Fruit fly (Drosophila melanogaster) whole organism, embryonic: ENCODE results near the gene disco.

Experiments used
- Adf1 ChIP-seq: fragments of 200-800 bp; sonication (Bioruptor generic); IDR thresholded peaks from 2 replicates; pipeline ENCODE4 v1.3.6; 2022; ENCODE audit warnings: missing biosample characterization, missing genetic modification characterization
- Antp ChIP-seq: fragments of 200-800 bp; sonication (Bioruptor generic); optimal IDR thresholded peaks from 3 replicates; lab custom pipeline; 2016; ENCODE audit warnings: missing biosample characterization, missing genetic modification characterization
- CG10209 ChIP-seq: fragments of 200-800 bp; sonication (Bioruptor generic); optimal IDR thresholded peaks from 3 replicates; lab custom pipeline; 2017; ENCODE audit warnings: missing biosample characterization, mild to moderate bottlenecking, missing genetic modification characterization, missing genetic modification reagents
- CG1024 ChIP-seq: fragments of 200-800 bp; sonication (Bioruptor generic); IDR thresholded peaks from 2 replicates; pipeline ENCODE4 v1.3.6; 2022; ENCODE audit warnings: missing biosample characterization, missing genetic modification characterization
- CG11085 ChIP-seq: fragments of 200-800 bp; sonication (Bioruptor generic); IDR thresholded peaks from 2 replicates; pipeline ENCODE4 v1.3.6; 2022; ENCODE audit warnings: missing biosample characterization, missing genetic modification characterization
- CG12219 ChIP-seq: fragments of 200-800 bp; sonication (Bioruptor generic); optimal IDR thresholded peaks from 3 replicates; lab custom pipeline; 2018; ENCODE audit warnings: missing biosample characterization, mild to moderate bottlenecking, missing genetic modification characterization
- CG13775 ChIP-seq: fragments of 200-800 bp; sonication (Bioruptor generic); optimal IDR thresholded peaks from 3 replicates; lab custom pipeline; 2017; ENCODE audit warnings: missing biosample characterization, mild to moderate bottlenecking, missing genetic modification characterization
- CG2199 ChIP-seq: fragments of 200-800 bp; sonication (Bioruptor generic); IDR thresholded peaks from 3 replicates; pipeline ENCODE4 v1.3.6; 2022; ENCODE audit warnings: missing biosample characterization, missing genetic modification characterization
- CG30403 ChIP-seq: fragments of 200-800 bp; sonication (Bioruptor generic); optimal IDR thresholded peaks from 3 replicates; lab custom pipeline; 2016; ENCODE audit warnings: missing biosample characterization, missing genetic modification characterization
- CG32532 ChIP-seq: fragments of 200-800 bp; sonication (Bioruptor generic); IDR thresholded peaks from 2 replicates; pipeline ENCODE4 v1.3.6; 2022; ENCODE audit warnings: missing biosample characterization, missing genetic modification characterization
- CG32767 ChIP-seq: fragments of 200-800 bp; sonication (Bioruptor generic); IDR thresholded peaks from 2 replicates; pipeline ENCODE4 v1.3.6; 2022; ENCODE audit warnings: missing biosample characterization, missing genetic modification characterization
- CG4424 ChIP-seq: fragments of 200-800 bp; sonication (Bioruptor generic); optimal IDR thresholded peaks from 3 replicates; lab custom pipeline; 2016; ENCODE audit warnings: missing biosample characterization, missing genetic modification characterization
- CG7357 ChIP-seq: fragments of 200-800 bp; sonication (Bioruptor generic); IDR thresholded peaks from 3 replicates; pipeline ENCODE4 v1.3.6; 2022; ENCODE audit warnings: missing biosample characterization, missing genetic modification characterization
- CG7745 ChIP-seq: fragments of 200-800 bp; sonication (Bioruptor generic); optimal IDR thresholded peaks from 2 replicates; lab custom pipeline; 2018; ENCODE audit warnings: missing biosample characterization, mild to moderate bottlenecking, missing genetic modification characterization, moderate library complexity
- Dip3 ChIP-seq: fragments of 200-800 bp; sonication (Bioruptor generic); optimal IDR thresholded peaks from 3 replicates; lab custom pipeline; 2016; ENCODE audit warnings: missing biosample characterization, missing genetic modification characterization
- Drgx ChIP-seq: fragments of 200-800 bp; sonication (Bioruptor generic); IDR thresholded peaks from 2 replicates; pipeline ENCODE4 v1.3.6; 2022; ENCODE audit warnings: missing biosample characterization, missing genetic modification characterization
- Ets97D ChIP-seq: fragments of 200-800 bp; sonication (Bioruptor generic); optimal IDR thresholded peaks from 3 replicates; lab custom pipeline; 2016; ENCODE audit warnings: missing biosample characterization, missing genetic modification characterization
- Hr51 ChIP-seq, 2 experiments: fragments of 200-800 bp; sonication (Bioruptor generic); optimal IDR thresholded peaks; 2 replicates in 1 of 2; 3 replicates in 1 of 2; lab custom pipeline; 2016 to 2018; ENCODE audit warnings: missing biosample characterization in 2 of 2, missing genetic modification characterization in 2 of 2, mild to moderate bottlenecking in 1 of 2, moderate library complexity in 1 of 2
- Hsf ChIP-seq: fragments of 200-800 bp; sonication (Bioruptor generic); optimal IDR thresholded peaks from 3 replicates; lab custom pipeline; 2016; ENCODE audit warnings: missing biosample characterization, missing genetic modification characterization
- Jarid2 ChIP-seq: fragments of 200-800 bp; sonication (Bioruptor generic); optimal IDR thresholded peaks from 3 replicates; lab custom pipeline; 2017; ENCODE audit warnings: mild to moderate bottlenecking, missing biosample characterization, missing genetic modification reagents, missing genetic modification characterization
- Mes4 ChIP-seq: fragments of 200-800 bp; sonication (Bioruptor generic); optimal IDR thresholded peaks from 2 replicates; lab custom pipeline; 2016; ENCODE audit warnings: missing biosample characterization, missing genetic modification characterization
- Nf-YA ChIP-seq: fragments of 200-800 bp; sonication (Bioruptor generic); IDR thresholded peaks from 2 replicates; pipeline ENCODE4 v1.3.6; 2022; ENCODE audit warnings: missing biosample characterization, missing genetic modification characterization
- Oli ChIP-seq: fragments of 200-800 bp; sonication (Bioruptor generic); optimal IDR thresholded peaks from 2 replicates; lab custom pipeline; 2018; ENCODE audit warnings: missing biosample characterization, mild to moderate bottlenecking, missing genetic modification characterization, moderate library complexity
- Sry-β ChIP-seq: fragments of 200-800 bp; sonication (Bioruptor generic); optimal IDR thresholded peaks from 2 replicates; lab custom pipeline; 2018; ENCODE audit warnings: missing biosample characterization, mild to moderate bottlenecking, missing genetic modification characterization, moderate library complexity
- Usf ChIP-seq: fragments of 200-800 bp; sonication (Bioruptor generic); optimal IDR thresholded peaks from 2 replicates; lab custom pipeline; 2017; ENCODE audit warnings: missing genotype, missing biosample characterization, missing genetic modification characterization
- amos ChIP-seq: fragments of 200-800 bp; sonication (Bioruptor generic); IDR thresholded peaks from 2 replicates; pipeline ENCODE4 v1.3.6; 2022; ENCODE audit warnings: missing biosample characterization, missing genetic modification characterization; ENCODE audit not compliant: partially characterized antibody
- ash1 ChIP-seq: fragments of 200-800 bp; sonication (Bioruptor generic); optimal IDR thresholded peaks from 2 replicates; lab custom pipeline; 2018; ENCODE audit warnings: missing biosample characterization, mild to moderate bottlenecking, missing genetic modification characterization
- bab2 ChIP-seq: fragments of 200-800 bp; sonication (Bioruptor generic); optimal IDR thresholded peaks from 2 replicates; lab custom pipeline; 2016; ENCODE audit warnings: missing biosample characterization, missing genetic modification characterization
- bbx ChIP-seq: fragments of 200-800 bp; sonication (Bioruptor generic); IDR thresholded peaks from 2 replicates; pipeline ENCODE4 v1.3.6; 2022; ENCODE audit warnings: missing biosample characterization, missing genetic modification characterization; ENCODE audit not compliant: partially characterized antibody
- br ChIP-seq: fragments of >200 bp; optimal IDR thresholded peaks from 2 replicates; lab custom pipeline; 2017
- btn ChIP-seq: fragments of 200-800 bp; sonication (Bioruptor generic); optimal IDR thresholded peaks from 2 replicates; lab custom pipeline; 2016; ENCODE audit warnings: missing biosample characterization, missing genetic modification characterization
- cas ChIP-seq: fragments of 200-800 bp; sonication (Bioruptor generic); IDR thresholded peaks from 2 replicates; pipeline ENCODE4 v1.3.6; 2022; ENCODE audit warnings: missing biosample characterization, missing genetic modification characterization
- caup ChIP-seq: fragments of 200-800 bp; sonication (Bioruptor generic); optimal IDR thresholded peaks from 3 replicates; lab custom pipeline; 2017; ENCODE audit warnings: missing biosample characterization, mild to moderate bottlenecking, missing genetic modification characterization, moderate library complexity; ENCODE audit not compliant: severe bottlenecking
- chm ChIP-seq: fragments of 200-800 bp; sonication (Bioruptor generic); IDR thresholded peaks from 2 replicates; pipeline ENCODE4 v1.3.6; 2022; ENCODE audit warnings: missing biosample characterization, missing genetic modification characterization
- croc ChIP-seq: fragments of 200-800 bp; sonication (Bioruptor generic); conservative IDR thresholded peaks from 3 replicates; pipeline ENCODE4 v1.3.6; 2022; ENCODE audit warnings: missing biosample characterization, missing genetic modification characterization
- fd102C ChIP-seq: fragments of 200-800 bp; sonication (Bioruptor generic); optimal IDR thresholded peaks from 2 replicates; lab custom pipeline; 2018; ENCODE audit warnings: missing biosample characterization, mild to moderate bottlenecking, missing genetic modification characterization, moderate library complexity
- fd3F ChIP-seq: fragments of 200-800 bp; sonication (Bioruptor generic); optimal IDR thresholded peaks from 2 replicates; lab custom pipeline; 2018; ENCODE audit warnings: missing biosample characterization, mild to moderate bottlenecking, missing genetic modification characterization, moderate library complexity
- gcm ChIP-seq: fragments of 200-800 bp; sonication (Bioruptor generic); optimal IDR thresholded peaks from 2 replicates; lab custom pipeline; 2019; ENCODE audit warnings: missing biosample characterization, mild to moderate bottlenecking, missing genetic modification characterization, moderate library complexity
- grau ChIP-seq: fragments of 200-800 bp; optimal IDR thresholded peaks from 3 replicates; lab custom pipeline; 2019; ENCODE audit warnings: missing biosample characterization, mild to moderate bottlenecking, missing genetic modification characterization, moderate library complexity
- gro ChIP-seq: fragments of 200-800 bp; sonication (Bioruptor generic); optimal IDR thresholded peaks from 2 replicates; lab custom pipeline; 2016; ENCODE audit warnings: missing biosample characterization, missing genetic modification characterization
- hbn ChIP-seq: fragments of 200-800 bp; sonication (Bioruptor generic); IDR thresholded peaks from 2 replicates; pipeline ENCODE4 v1.3.6; 2022; ENCODE audit warnings: missing biosample characterization, missing genetic modification characterization; ENCODE audit not compliant: partially characterized antibody
- jing ChIP-seq: fragments of 200-800 bp; sonication (Bioruptor generic); optimal IDR thresholded peaks from 2 replicates; lab custom pipeline; 2018; ENCODE audit warnings: missing biosample characterization, mild to moderate bottlenecking, missing genetic modification characterization
- knrl ChIP-seq: fragments of 200-800 bp; sonication (Bioruptor generic); IDR thresholded peaks from 3 replicates; pipeline ENCODE4 v1.3.6; 2022; ENCODE audit warnings: missing biosample characterization, missing genetic modification characterization; ENCODE audit not compliant: partially characterized antibody
- lbe ChIP-seq: fragments of 200-800 bp; sonication (Bioruptor generic); optimal IDR thresholded peaks from 2 replicates; lab custom pipeline; 2016; ENCODE audit warnings: missing biosample characterization, mild to moderate bottlenecking, missing genetic modification characterization
- maf-S ChIP-seq: fragments of 200-800 bp; sonication (Bioruptor generic); optimal IDR thresholded peaks from 2 replicates; lab custom pipeline; 2016; ENCODE audit warnings: missing biosample characterization, missing genetic modification characterization
- pum ChIP-seq: fragments of 200-800 bp; sonication (Bioruptor generic); optimal IDR thresholded peaks from 2 replicates; lab custom pipeline; 2016; ENCODE audit warnings: missing biosample characterization, missing genetic modification characterization
- sens ChIP-seq: fragments of 200-800 bp; sonication (Bioruptor generic); peaks from one replicate; lab custom pipeline; 2016; ENCODE audit warnings: missing biosample characterization, missing genetic modification characterization
- sr ChIP-seq: fragments of 200-800 bp; sonication (Bioruptor generic); IDR thresholded peaks from 3 replicates; pipeline ENCODE4 v1.3.6; 2022; ENCODE audit warnings: missing biosample characterization, missing genetic modification characterization
- tx ChIP-seq: fragments of 200-800 bp; sonication (Bioruptor generic); optimal IDR thresholded peaks from 2 replicates; lab custom pipeline; 2016; ENCODE audit warnings: missing biosample characterization, missing genetic modification characterization
- yki ChIP-seq: fragments of >200 bp; optimal IDR thresholded peaks from 3 replicates; lab custom pipeline; 2018
- zen ChIP-seq: fragments of 200-800 bp; sonication (Bioruptor generic); optimal IDR thresholded peaks from 3 replicates; lab custom pipeline; 2018; ENCODE audit warnings: missing biosample characterization, mild to moderate bottlenecking, missing genetic modification characterization, moderate library complexity

disco gene

DNA sequence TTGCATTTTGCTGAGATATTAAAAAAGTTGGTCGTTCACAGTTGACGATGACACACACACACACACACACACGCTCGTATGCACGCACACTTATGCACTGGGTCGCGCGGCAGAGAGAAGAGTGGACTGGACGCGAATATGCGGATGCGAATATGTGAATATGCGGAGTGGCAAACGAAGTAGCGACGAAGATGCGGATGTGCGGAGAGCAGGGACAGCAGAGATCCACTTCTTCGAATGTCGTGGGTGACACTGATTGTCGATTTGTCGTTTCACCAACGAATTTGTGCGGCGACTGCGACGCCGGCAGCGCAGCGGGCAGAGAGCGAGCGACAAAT lies at the start of gene disco:
Gene disco, minus strand, starts transcription at position 259 of the 338 bp plus-strand sequence.
- TF ChIP-seq chm (GFP tag; lab: Robert Waterston, UW), result peak; percentile 54; the same call in 1 of the 2 replicates
- TF ChIP-seq Adf1 (GFP tag; lab: Robert Waterston, UW), result peak; percentile 96
- TF ChIP-seq Jarid2 (GFP tag; lab: Kevin White, UChicago), result peak; percentile 87
- no peak for TF ChIP-seq Sry-β (GFP tag; lab: Kevin White, UChicago)
- TF ChIP-seq pum (GFP tag; lab: Kevin White, UChicago), result no peak
- TF ChIP-seq yki (lab: Kevin White, UChicago), result no peak
- no peak for TF ChIP-seq CG4424
- TF ChIP-seq Dip3 (GFP tag; lab: Kevin White, UChicago), result no peak
- TF ChIP-seq Hr51 (GFP tag; optimal IDR thresholded peaks at IDR 0.05; lab: Kevin White, UChicago), result no peak
- no peak for TF ChIP-seq fd3F (GFP tag; lab: Kevin White, UChicago)
- TF ChIP-seq fd102C (GFP tag; lab: Kevin White, UChicago), result no peak
- TF ChIP-seq CG2199 (GFP tag; lab: Robert Waterston, UW), result 0 out of 3 replicates have a peak, but pooled peaks have one; percentile 57
- TF ChIP-seq CG12219 (GFP tag; lab: Kevin White, UChicago), result no peak
- TF ChIP-seq zen (tag; lab: Kevin White, UChicago), result no peak
- TF ChIP-seq Ets97D (GFP tag; lab: Kevin White, UChicago), result no peak
- no peak for TF ChIP-seq Drgx (GFP tag; lab: Robert Waterston, UW)
- no peak for TF ChIP-seq Hsf (GFP tag; lab: Kevin White, UChicago)
- TF ChIP-seq maf-S (GFP tag; lab: Kevin White, UChicago), result no peak
- TF ChIP-seq caup (GFP tag; lab: Kevin White, UChicago), result no peak
- no peak for TF ChIP-seq CG32532 (GFP tag; lab: Robert Waterston, UW)
- peak; percentile 95 for TF ChIP-seq CG13775 (GFP tag; lab: Kevin White, UChicago)
- TF ChIP-seq jing (GFP tag; lab: Kevin White, UChicago), result peak; percentile 6
- no peak for TF ChIP-seq btn (GFP tag; lab: Kevin White, UChicago)
- peak; percentile 28 for TF ChIP-seq ash1 (GFP tag; lab: Kevin White, UChicago)
- TF ChIP-seq sr (GFP tag; lab: Robert Waterston, UW), result 0 out of 3 replicates have a peak, but pooled peaks have one; percentile 31
- no peak for TF ChIP-seq tx (GFP tag; lab: Kevin White, UChicago)

DNA sequence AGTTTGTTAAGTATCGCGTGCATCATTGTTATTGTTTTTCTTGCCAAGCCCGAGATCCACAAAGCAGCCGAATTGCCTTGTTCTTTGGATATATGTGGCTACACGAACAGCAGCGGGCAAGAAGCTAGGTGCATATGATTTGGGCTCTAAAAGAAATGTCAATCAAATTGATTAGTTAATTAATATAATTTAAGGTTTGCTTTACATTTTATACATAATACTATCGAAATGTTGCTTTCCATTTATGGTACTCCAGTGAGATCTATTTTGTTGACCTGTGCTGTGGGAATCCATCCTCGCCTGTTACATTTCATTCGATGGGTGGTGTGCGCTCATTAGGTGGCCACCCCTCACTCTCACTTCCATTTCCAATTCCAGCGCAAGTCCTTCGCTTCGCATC lies 46.9 kb upstream of the disco start:
- peak; percentile 37 for TF ChIP-seq Antp (GFP tag; lab: Kevin White, UChicago)
- peak; percentile 79 for TF ChIP-seq Oli (tag; lab: Kevin White, UChicago)
- peak; percentile 57; the same call in 1 of the 3 replicates for TF ChIP-seq CG7357 (GFP tag; lab: Robert Waterston, UW)
- TF ChIP-seq CG1024, result peak; percentile 58; the same call in 1 of the 2 replicates
- TF ChIP-seq knrl (GFP tag; lab: Robert Waterston, UW), result no peak
- TF ChIP-seq lbe, result no peak
- peak; percentile 66 for TF ChIP-seq CG11085 (GFP tag; lab: Robert Waterston, UW)
- peak; percentile 67 for TF ChIP-seq croc
- TF ChIP-seq grau (tag; lab: Kevin White, UChicago), result peak; percentile 81
- peak; percentile 18 for TF ChIP-seq Mes4 (GFP tag; lab: Kevin White, UChicago)
- no peak for TF ChIP-seq CG7745 (tag; lab: Kevin White, UChicago)
- no peak for TF ChIP-seq br (lab: Kevin White, UChicago)
- no peak for TF ChIP-seq amos (GFP tag; lab: Robert Waterston, UW)
- peak; percentile 63 for TF ChIP-seq gcm
- no peak for TF ChIP-seq cas
- TF ChIP-seq Usf, result peak; percentile 55
- peak; percentile 67; the same call in 1 of the 2 replicates for TF ChIP-seq CG32767 (GFP tag; lab: Robert Waterston, UW)
- peak; percentile 78 for TF ChIP-seq CG12219 (GFP tag; lab: Kevin White, UChicago)
- TF ChIP-seq CG10209 (GFP tag; lab: Kevin White, UChicago), result peak; percentile 72
- TF ChIP-seq bbx, result no peak
- peak; percentile 95 for TF ChIP-seq sens (GFP tag; lab: Kevin White, UChicago)
- TF ChIP-seq Nf-YA (GFP tag; lab: Robert Waterston, UW), result peak; percentile 71; the same call in 1 of the 2 replicates
- peak; percentile 68 for TF ChIP-seq CG30403
- peak; percentile 46 for TF ChIP-seq bab2 (GFP tag; lab: Kevin White, UChicago)
- TF ChIP-seq hbn, result no peak
- peak; percentile 44 for TF ChIP-seq gro (GFP tag; lab: Kevin White, UChicago)
